Worm (Caenorhabditis elegans) whole organism, early embryonic: Measurements from ENCODE around the gene Y51H7C.41.

Source experiments
- aly-1 ChIP-seq: sonication (generic microtip); optimal IDR thresholded peaks from 2 replicates; lab custom pipeline; 2016; ENCODE audit warnings: missing genetic modification characterization, missing compliant biosample characterization
- ceh-13 ChIP-seq: fragments of 200-800 bp; sonication (Bioruptor generic); optimal IDR thresholded peaks from 2 replicates; lab custom pipeline; 2018; ENCODE audit warnings: mild to moderate bottlenecking, missing genetic modification characterization, missing compliant biosample characterization
- hmbx-1 ChIP-seq: sonication (generic microtip); optimal IDR thresholded peaks from 2 replicates; lab custom pipeline; 2016; ENCODE audit warnings: mild to moderate bottlenecking, missing genetic modification characterization, missing compliant biosample characterization
- tbx-11 ChIP-seq: fragments of 200-800 bp; sonication (Bioruptor generic); IDR thresholded peaks from 2 replicates; pipeline ENCODE4 v1.3.6; 2022; ENCODE audit warnings: missing genetic modification characterization, missing compliant biosample characterization

- TF ChIP-seq tbx-11 (no peak), ceh-13 (no peak), hmbx-1 (tag; lab: Kevin White, UChicago) (no peak), aly-1 (tag; lab: Kevin White, UChicago) (no peak)
These were observed 26.3 kb upstream of the Y51H7C.41 start for ce11 chrII:1376795-1377194.
